Fruit fly (Drosophila melanogaster) whole organism, adult: ENCODE data around the gene Shawn.

Experiments
- CG33017 ChIP-seq: fragments of 200-800 bp; sonication (Bioruptor generic); optimal IDR thresholded peaks from 2 replicates; lab custom pipeline; 2018; ENCODE audit warnings: missing biosample characterization, mild to moderate bottlenecking, missing genetic modification characterization, moderate library complexity
- CG7101 ChIP-seq: fragments of 200-800 bp; sonication (Bioruptor generic); optimal IDR thresholded peaks from 2 replicates; lab custom pipeline; 2018; ENCODE audit warnings: missing biosample characterization, mild to moderate bottlenecking, missing genetic modification characterization, moderate library complexity
- cic ChIP-seq: fragments of 200-800 bp; sonication (Bioruptor generic); optimal IDR thresholded peaks from 2 replicates; lab custom pipeline; 2017; ENCODE audit warnings: missing biosample characterization, mild to moderate bottlenecking, missing genetic modification characterization, moderate library complexity
- kay ChIP-seq: fragments of 200-800 bp; sonication (Bioruptor generic); peaks from one replicate; lab custom pipeline; 2016; ENCODE audit warnings: missing biosample characterization, missing genetic modification characterization, borderline replicate concordance

DNA sequence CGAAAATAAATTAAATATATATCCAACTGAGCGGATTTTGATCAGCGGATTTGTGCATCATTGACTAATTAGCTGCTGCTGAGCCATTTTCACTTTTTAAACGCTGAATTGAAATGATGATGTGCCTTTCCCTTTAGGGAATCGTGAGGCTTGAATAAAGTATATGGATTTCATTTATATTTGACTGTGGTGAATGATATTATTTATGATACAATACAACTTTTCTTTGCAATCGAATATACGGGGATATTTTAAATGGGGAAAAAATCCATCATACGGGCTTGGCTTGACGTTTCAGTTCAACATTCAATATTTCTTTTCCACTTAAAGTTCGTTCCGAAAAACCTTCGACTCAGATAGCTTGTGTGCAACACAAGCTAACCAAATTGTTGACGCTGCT is at the start of gene Shawn, which contains the start of gene Tyler:
- TF ChIP-seq cic (GFP tag; lab: Kevin White, UChicago) (no peak), CG33017 (tag; lab: Kevin White, UChicago) (no peak), kay (no peak), CG7101 (tag; lab: Kevin White, UChicago) (no peak)
